Fruit fly (Drosophila melanogaster) whole organism, embryonic: ENCODE measurements around the gene CG8042.

Experiments used
- ATbp ChIP-seq: fragments of 200-800 bp; sonication (Bioruptor generic); optimal IDR thresholded peaks from 2 replicates; lab custom pipeline; 2017; ENCODE audit warnings: missing biosample characterization, mild to moderate bottlenecking, missing genetic modification characterization, missing genetic modification reagents
- Awh ChIP-seq: fragments of 200-800 bp; sonication (Bioruptor generic); IDR thresholded peaks from 2 replicates; pipeline ENCODE4, ENCODE4 v1.3.6; 2022; ENCODE audit warnings: missing biosample characterization, missing genetic modification characterization
- Bdp1 ChIP-seq: fragments of 200-800 bp; sonication (Bioruptor generic); optimal IDR thresholded peaks from 3 replicates; lab custom pipeline; 2016; ENCODE audit warnings: missing biosample characterization, missing genetic modification characterization
- CG10654 ChIP-seq: fragments of 200-800 bp; sonication (Bioruptor generic); optimal IDR thresholded peaks from 2 replicates; lab custom pipeline; 2016; ENCODE audit warnings: missing biosample characterization, missing genetic modification characterization
- CG10959 ChIP-seq: fragments of 200-800 bp; sonication (Bioruptor generic); IDR thresholded peaks from 2 replicates; pipeline ENCODE4 v1.3.6; 2022; ENCODE audit warnings: missing biosample characterization, missing genetic modification characterization
- CG12071 ChIP-seq: fragments of 200-800 bp; sonication (Bioruptor generic); optimal IDR thresholded peaks from 3 replicates; lab custom pipeline; 2018; ENCODE audit warnings: missing biosample characterization, mild to moderate bottlenecking, missing genetic modification characterization
- CG12236 ChIP-seq: fragments of 200-800 bp; sonication (Bioruptor generic); optimal IDR thresholded peaks from 2 replicates; lab custom pipeline; 2016; ENCODE audit warnings: missing biosample characterization, missing genetic modification characterization
- CG15073 ChIP-seq: fragments of 200-800 bp; sonication (Bioruptor generic); optimal IDR thresholded peaks from 2 replicates; lab custom pipeline; 2016; ENCODE audit warnings: missing biosample characterization, missing genetic modification characterization
- CG1529 ChIP-seq: fragments of 200-800 bp; sonication (Bioruptor generic); optimal IDR thresholded peaks from 3 replicates; lab custom pipeline; 2018; ENCODE audit warnings: missing biosample characterization, missing genetic modification characterization
- CG15479 ChIP-seq: fragments of 200-800 bp; sonication (Bioruptor generic); optimal IDR thresholded peaks from 3 replicates; lab custom pipeline; 2019; ENCODE audit warnings: missing biosample characterization, mild to moderate bottlenecking, missing genetic modification characterization, moderate library complexity
- CG1603 ChIP-seq: fragments of 200-800 bp; sonication (Bioruptor generic); optimal IDR thresholded peaks from 2 replicates; lab custom pipeline; 2019; ENCODE audit warnings: missing biosample characterization, mild to moderate bottlenecking, missing genetic modification characterization, moderate library complexity
- CG17359 ChIP-seq: fragments of 200-800 bp; sonication (Bioruptor generic); optimal IDR thresholded peaks from 3 replicates; lab custom pipeline; 2018; ENCODE audit warnings: missing biosample characterization, mild to moderate bottlenecking, missing genetic modification characterization, moderate library complexity
- CG17829 ChIP-seq: fragments of 200-800 bp; optimal IDR thresholded peaks from 2 replicates; lab custom pipeline; 2019; ENCODE audit warnings: missing biosample characterization, mild to moderate bottlenecking, missing genetic modification characterization, moderate library complexity
- CG32532 ChIP-seq: fragments of 200-800 bp; sonication (Bioruptor generic); IDR thresholded peaks from 2 replicates; pipeline ENCODE4 v1.3.6; 2022; ENCODE audit warnings: missing biosample characterization, missing genetic modification characterization
- CG3407 ChIP-seq: fragments of 200-800 bp; sonication (Bioruptor generic); optimal IDR thresholded peaks from 2 replicates; lab custom pipeline; 2018; ENCODE audit warnings: missing biosample characterization, mild to moderate bottlenecking, missing genetic modification characterization
- CG5953 ChIP-seq: fragments of 200-800 bp; sonication (Bioruptor generic); IDR thresholded peaks from 2 replicates; pipeline ENCODE4 v1.3.6; 2022; ENCODE audit warnings: missing biosample characterization, missing genetic modification characterization
- CG6654 ChIP-seq: fragments of 200-800 bp; sonication (Bioruptor generic); optimal IDR thresholded peaks from 2 replicates; lab custom pipeline; 2017; ENCODE audit warnings: missing biosample characterization, mild to moderate bottlenecking, missing genetic modification characterization
- CG6689 ChIP-seq: fragments of 200-800 bp; sonication (Bioruptor generic); IDR thresholded peaks from 2 replicates; pipeline ENCODE4 v1.3.6; 2022; ENCODE audit warnings: missing biosample characterization, missing genetic modification characterization
- CG6813 ChIP-seq: fragments of 200-800 bp; sonication (Bioruptor generic); optimal IDR thresholded peaks from 2 replicates; lab custom pipeline; 2017; ENCODE audit warnings: missing biosample characterization, missing genetic modification characterization, mild to moderate bottlenecking, moderate library complexity, missing genetic modification reagents
- CG7357 ChIP-seq: fragments of 200-800 bp; sonication (Bioruptor generic); IDR thresholded peaks from 3 replicates; pipeline ENCODE4 v1.3.6; 2022; ENCODE audit warnings: missing biosample characterization, missing genetic modification characterization
- CG9215 ChIP-seq: fragments of 200-800 bp; sonication (Bioruptor generic); IDR thresholded peaks from 2 replicates; pipeline ENCODE4 v1.3.6; 2022; ENCODE audit warnings: missing biosample characterization, missing genetic modification characterization
- E2f1 ChIP-seq: fragments of 200-800 bp; sonication (Bioruptor generic); IDR thresholded peaks from 2 replicates; pipeline ENCODE4 v1.3.6; 2022; ENCODE audit warnings: missing biosample characterization, missing genetic modification characterization
- ERR ChIP-seq: fragments of 200-800 bp; sonication (Bioruptor generic); optimal IDR thresholded peaks from 2 replicates; lab custom pipeline; 2016; ENCODE audit warnings: missing biosample characterization, missing genetic modification characterization
- Ets65A ChIP-seq: fragments of 200-800 bp; sonication (Bioruptor generic); peaks from one replicate; lab custom pipeline; 2016; ENCODE audit warnings: missing biosample characterization, missing genetic modification characterization
- Fer1 ChIP-seq: fragments of 200-800 bp; sonication (Bioruptor generic); optimal IDR thresholded peaks from 2 replicates; lab custom pipeline; 2017; ENCODE audit warnings: missing biosample characterization, mild to moderate bottlenecking, missing genetic modification characterization
- Hr78 ChIP-seq, 2 experiments: fragments of 200-800 bp in 1 of 2; fragments of >200 bp in 1 of 2; sonication (Bioruptor generic) in 1 of 2; optimal IDR thresholded peaks; 2 replicates each; lab custom pipeline; 2017 to 2019; ENCODE audit warnings: missing biosample characterization in 2 of 2, missing genetic modification characterization in 2 of 2, mild to moderate bottlenecking in 1 of 2, moderate library complexity in 1 of 2
- MBD-R2 ChIP-seq: fragments of 200-800 bp; sonication (Bioruptor generic); IDR thresholded peaks from 2 replicates; pipeline ENCODE4 v1.3.6; 2022; ENCODE audit warnings: missing biosample characterization, missing genetic modification characterization
- Med ChIP-seq: fragments of 200-800 bp; sonication (Bioruptor generic); peaks from one replicate; lab custom pipeline; 2016; ENCODE audit warnings: missing biosample characterization, missing genetic modification characterization, mild to moderate bottlenecking, inconsistent platforms, moderate library complexity
- Nf-YB ChIP-seq: fragments of 200-800 bp; sonication (Bioruptor generic); optimal IDR thresholded peaks from 3 replicates; lab custom pipeline; 2019; ENCODE audit warnings: missing biosample characterization, mild to moderate bottlenecking, missing genetic modification characterization, moderate library complexity
- Stat92E ChIP-seq, 3 experiments: fragments of >200 bp in 2 of 3; fragments of 200-800 bp in 1 of 3; sonication (Bioruptor generic) in 1 of 3; optimal IDR thresholded peaks; 2 replicates each; lab custom pipeline; 2017 to 2019; ENCODE audit warnings: missing biosample characterization in 3 of 3, missing genetic modification characterization in 3 of 3, mild to moderate bottlenecking in 1 of 3, moderate library complexity in 1 of 3
- TFAM ChIP-seq: fragments of 200-800 bp; sonication (Bioruptor generic); optimal IDR thresholded peaks from 2 replicates; lab custom pipeline; 2017; ENCODE audit warnings: missing biosample characterization, missing genetic modification characterization, inconsistent platforms
- Tbp ChIP-seq: fragments of >200 bp; optimal IDR thresholded peaks from 2 replicates; lab custom pipeline; 2018; ENCODE audit warnings: missing biosample characterization, missing genetic modification characterization
- bigmax ChIP-seq: fragments of 200-800 bp; sonication (Bioruptor generic); optimal IDR thresholded peaks from 2 replicates; lab custom pipeline; 2018; ENCODE audit warnings: missing biosample characterization, mild to moderate bottlenecking, missing genetic modification characterization
- br ChIP-seq: fragments of >200 bp; optimal IDR thresholded peaks from 2 replicates; lab custom pipeline; 2017
- btn ChIP-seq: fragments of 200-800 bp; sonication (Bioruptor generic); optimal IDR thresholded peaks from 2 replicates; lab custom pipeline; 2016; ENCODE audit warnings: missing biosample characterization, missing genetic modification characterization
- cg ChIP-seq: fragments of 200-800 bp; sonication (Bioruptor generic); optimal IDR thresholded peaks from 3 replicates; lab custom pipeline; 2019; ENCODE audit warnings: missing biosample characterization, mild to moderate bottlenecking, missing genetic modification characterization, moderate library complexity
- dimm ChIP-seq: fragments of 200-800 bp; sonication (Bioruptor generic); IDR thresholded peaks from 2 replicates; pipeline ENCODE4 v1.3.6; 2022; ENCODE audit warnings: missing biosample characterization, missing genetic modification characterization
- gro ChIP-seq: fragments of 200-800 bp; sonication (Bioruptor generic); optimal IDR thresholded peaks from 2 replicates; lab custom pipeline; 2016; ENCODE audit warnings: missing biosample characterization, missing genetic modification characterization
- kni ChIP-seq: fragments of 200-800 bp; sonication (Bioruptor generic); optimal IDR thresholded peaks from 3 replicates; lab custom pipeline; 2017; ENCODE audit warnings: mild to moderate bottlenecking, missing biosample characterization, missing genetic modification reagents, missing genetic modification characterization
- nom ChIP-seq: fragments of 200-800 bp; sonication (Bioruptor generic); optimal IDR thresholded peaks from 2 replicates; lab custom pipeline; 2017; ENCODE audit warnings: missing biosample characterization, missing genetic modification characterization, mild to moderate bottlenecking, moderate library complexity, missing genetic modification reagents
- odd ChIP-seq: fragments of 200-800 bp; sonication (Bioruptor generic); optimal IDR thresholded peaks from 2 replicates; lab custom pipeline; 2017; ENCODE audit warnings: missing biosample characterization, mild to moderate bottlenecking, missing genetic modification characterization
- pho ChIP-seq: fragments of 200-800 bp; sonication (Bioruptor generic); optimal IDR thresholded peaks from 2 replicates; lab custom pipeline; 2016; ENCODE audit warnings: missing biosample characterization, missing genetic modification characterization
- pnt ChIP-seq: fragments of 200-800 bp; sonication (Bioruptor generic); optimal IDR thresholded peaks from 3 replicates; lab custom pipeline; 2016; ENCODE audit warnings: missing biosample characterization, missing genetic modification characterization
- rib ChIP-seq: fragments of 200-800 bp; sonication (Bioruptor generic); IDR thresholded peaks from 2 replicates; pipeline ENCODE4 v1.3.6; 2022; ENCODE audit warnings: missing biosample characterization, missing genetic modification characterization
- shn ChIP-seq: fragments of 200-800 bp; sonication (Bioruptor generic); optimal IDR thresholded peaks from 3 replicates; lab custom pipeline; 2016; ENCODE audit warnings: missing biosample characterization, missing genetic modification characterization
- tup ChIP-seq: fragments of 200-800 bp; sonication (Bioruptor generic); optimal IDR thresholded peaks from 2 replicates; lab custom pipeline; 2016; ENCODE audit warnings: missing biosample characterization, mild to moderate bottlenecking, missing genetic modification characterization, moderate library complexity
- unpg ChIP-seq: fragments of 200-800 bp; sonication (Bioruptor generic); optimal IDR thresholded peaks from 3 replicates; lab custom pipeline; 2018; ENCODE audit warnings: missing biosample characterization, mild to moderate bottlenecking, missing genetic modification characterization, moderate library complexity

The CG8042 gene

dm6 chr3L:7983602-7984223 is 8.9 kb upstream of the CG8042 start (continued):
- TF ChIP-seq CG10959: no peak
- peak in 1 of 3 experiments; percentile 24 for TF ChIP-seq Stat92E (GFP tag; optimal IDR thresholded peaks at IDR 0.05; lab: Kevin White, UChicago)
- TF ChIP-seq odd (GFP tag; lab: Kevin White, UChicago): no peak
- no peak for TF ChIP-seq pnt (GFP tag; lab: Kevin White, UChicago)
- no peak for TF ChIP-seq dimm
- TF ChIP-seq pho (GFP tag; lab: Kevin White, UChicago): no peak
- no peak for TF ChIP-seq Awh (GFP tag; lab: Robert Waterston, UW)
- peak; percentile 46 for TF ChIP-seq kni
- TF ChIP-seq CG6689 (GFP tag; lab: Robert Waterston, UW): no peak
- TF ChIP-seq Nf-YB (GFP tag; lab: Kevin White, UChicago): no peak
- no peak for TF ChIP-seq btn (GFP tag; lab: Kevin White, UChicago)
- no peak for TF ChIP-seq CG15073 (GFP tag; lab: Kevin White, UChicago)
- TF ChIP-seq CG15479 (GFP tag; lab: Kevin White, UChicago): peak; percentile 72
- no peak for TF ChIP-seq rib (GFP tag; lab: Robert Waterston, UW)
- no peak for TF ChIP-seq MBD-R2
- no peak for TF ChIP-seq CG5953 (GFP tag; lab: Robert Waterston, UW)
- no peak for TF ChIP-seq CG17359 (tag; lab: Kevin White, UChicago)
- TF ChIP-seq CG12236 (GFP tag; lab: Kevin White, UChicago): no peak
- no peak for TF ChIP-seq unpg
- no peak for TF ChIP-seq ATbp (GFP tag; lab: Kevin White, UChicago)
- no peak for TF ChIP-seq br (lab: Kevin White, UChicago)
- no peak for TF ChIP-seq Ets65A (GFP tag; lab: Kevin White, UChicago)
- no peak for TF ChIP-seq Hr78 (GFP tag; optimal IDR thresholded peaks at IDR 0.05; lab: Kevin White, UChicago)
- peak; percentile 33 for TF ChIP-seq nom (GFP tag; lab: Kevin White, UChicago)
- no peak for TF ChIP-seq gro (GFP tag; lab: Kevin White, UChicago)
- no peak for TF ChIP-seq CG7357 (GFP tag; lab: Robert Waterston, UW)
- no peak for TF ChIP-seq CG9215
- no peak for TF ChIP-seq Tbp (GFP tag; lab: Kevin White, UChicago)
- no peak for TF ChIP-seq cg
- no peak for TF ChIP-seq Fer1 (GFP tag; lab: Kevin White, UChicago)
- TF ChIP-seq CG1603 (tag; lab: Kevin White, UChicago): no peak
- no peak for TF ChIP-seq CG12071

dm6 chr3L:7981956-7982355 is 7.2 kb upstream of the CG8042 start:
- no peak for TF ChIP-seq CG32532
- TF ChIP-seq TFAM: no peak
- no peak for TF ChIP-seq CG6813 (GFP tag; lab: Kevin White, UChicago)
- TF ChIP-seq CG10654 (GFP tag; lab: Kevin White, UChicago): no peak
- no peak for TF ChIP-seq Bdp1 (GFP tag; lab: Kevin White, UChicago)
- no peak for TF ChIP-seq CG1529 (GFP tag; lab: Kevin White, UChicago)
- peak; percentile 97 for TF ChIP-seq CG3407
- no peak for TF ChIP-seq bigmax (GFP tag; lab: Kevin White, UChicago)
- no peak for TF ChIP-seq tup
- TF ChIP-seq shn (GFP tag; lab: Kevin White, UChicago): no peak
- no peak for TF ChIP-seq CG17829 (tag; lab: Kevin White, UChicago)
- TF ChIP-seq ERR: no peak
- TF ChIP-seq CG6654: no peak
- peak; percentile 65 for TF ChIP-seq Med (GFP tag; lab: Kevin White, UChicago)
- TF ChIP-seq E2f1 (GFP tag; lab: Robert Waterston, UW): no peak
- TF ChIP-seq, all 482 proteins: peak for 2
